Worm (Caenorhabditis elegans) whole organism, mixed stage, embryonic: ENCODE measurements around the gene T27E7.4.

Experiments used
- ceh-43 ChIP-seq: fragments of 200-800 bp; sonication (Bioruptor generic); optimal IDR thresholded peaks from 2 replicates; lab custom pipeline; 2018; ENCODE audit warnings: mild to moderate bottlenecking, missing genetic modification characterization, moderate library complexity, missing compliant biosample characterization
- elt-1 ChIP-seq: sonication (generic microtip); optimal IDR thresholded peaks from 2 replicates; lab custom pipeline; 2017; ENCODE audit warnings: missing genetic modification characterization, mild to moderate bottlenecking, missing compliant biosample characterization, antibody characterized with exemption, moderate library complexity, borderline replicate concordance; ENCODE audit not compliant: insufficient read depth
- elt-3 ChIP-seq: fragments of 150-350 bp; optimal IDR thresholded peaks from 2 replicates; lab custom pipeline; 2014; ENCODE audit warnings: missing biosample characterization, missing genetic modification characterization
- lin-13 ChIP-seq: fragments of 150-350 bp; optimal IDR thresholded peaks from 2 replicates; lab custom pipeline; 2014; ENCODE audit warnings: missing biosample characterization, missing genetic modification characterization
- mep-1 ChIP-seq: fragments of 150-350 bp; optimal IDR thresholded peaks from 2 replicates; lab custom pipeline; 2017; ENCODE audit warnings: missing biosample characterization, missing genetic modification reagents, missing genetic modification characterization, inconsistent platforms
- nhr-12 ChIP-seq: fragments of 150-350 bp; optimal IDR thresholded peaks from 2 replicates; lab custom pipeline; 2014; ENCODE audit warnings: missing biosample characterization, missing genetic modification characterization
- nhr-28 ChIP-seq: fragments of 150-350 bp; optimal IDR thresholded peaks from 2 replicates; lab custom pipeline; 2014; ENCODE audit warnings: missing biosample characterization, missing genetic modification characterization
- nhr-76 ChIP-seq: sonication (generic microtip); optimal IDR thresholded peaks from 2 replicates; lab custom pipeline; 2017; ENCODE audit warnings: missing biosample characterization, missing genetic modification characterization
- pha-4 ChIP-seq: fragments of 150-350 bp; optimal IDR thresholded peaks from 2 replicates; lab custom pipeline; 2018; ENCODE audit warnings: missing biosample characterization, missing genetic modification reagents, missing genetic modification characterization
- snpc-4 ChIP-seq: fragments of 150-350 bp; optimal IDR thresholded peaks from 2 replicates; lab custom pipeline; 2014; ENCODE audit warnings: missing biosample characterization, missing genetic modification characterization
- unc-39 ChIP-seq: fragments of 150-350 bp; optimal IDR thresholded peaks from 2 replicates; lab custom pipeline; 2014; ENCODE audit warnings: missing biosample characterization, missing genetic modification characterization
- unc-62 ChIP-seq: fragments of 150-350 bp; optimal IDR thresholded peaks from 2 replicates; lab custom pipeline; 2014; ENCODE audit warnings: missing biosample characterization, missing genetic modification reagents, missing genetic modification characterization

- TF ChIP-seq unc-62 (GFP tag; lab: Kevin White, UChicago): no peak
- no peak for TF ChIP-seq elt-3
- TF ChIP-seq unc-39: no peak
- TF ChIP-seq pha-4 (tag; lab: Kevin White, UChicago): no peak
- TF ChIP-seq ceh-43 (GFP tag; lab: Kevin White, UChicago): no peak
- no peak for TF ChIP-seq lin-13
- no peak for TF ChIP-seq nhr-28 (tag; lab: Kevin White, UChicago)
- TF ChIP-seq nhr-76 (tag; lab: Kevin White, UChicago): no peak
- no peak for TF ChIP-seq snpc-4 (tag; lab: Kevin White, UChicago)
- no peak for TF ChIP-seq nhr-12 (tag; lab: Kevin White, UChicago)
- no peak for TF ChIP-seq elt-1 (tag; lab: Kevin White, UChicago)
- no peak for TF ChIP-seq mep-1 (tag; lab: Kevin White, UChicago)
These were observed 7.7 kb upstream of the T27E7.4 start, which contains the start of gene pals-29 for ce11 chrIV:14542517-14542916.
